Worm (Caenorhabditis elegans): ENCODE measurements around the gene K08H2.5.

- TF ChIP-seq ces-1 (GFP tag; optimal IDR thresholded peaks at IDR 0.05), result no peak
- no peak for TF ChIP-seq nhr-237 (tag; optimal IDR thresholded peaks at IDR 0.05)
- TF ChIP-seq nhr-28 (tag; optimal IDR thresholded peaks at IDR 0.05), result no peak
- no peak for TF ChIP-seq ztf-11 (tag; optimal IDR thresholded peaks at IDR 0.05)
- TF ChIP-seq elt-3 (tag; optimal IDR thresholded peaks at IDR 0.05), result no peak
- no peak for TF ChIP-seq flh-1 (GFP tag; optimal IDR thresholded peaks at IDR 0.05)
- TF ChIP-seq ceh-43 (GFP tag; optimal IDR thresholded peaks at IDR 0.05), result no peak
- TF ChIP-seq mls-2 (tag; optimal IDR thresholded peaks at IDR 0.05), result no peak
- TF ChIP-seq unc-62 (GFP tag; optimal IDR thresholded peaks at IDR 0.05), result no peak
Measured at ce11 chrX:13217940-13218339, 24.2 kb downstream of the K08H2.5 start.
